Fruit fly (Drosophila melanogaster): ENCODE measurements around the gene sordd1.

sordd1 gene

dm6 chrX:15748945-15749344, 46.9 kb downstream of the sordd1 start, which contains the start of gene Mvd (continued):
- TF ChIP-seq oc (tag; optimal IDR thresholded peaks at IDR 0.05) (no peak), Optix (GFP tag; IDR thresholded peaks at IDR 0.05) (no peak), ftz-f1 (GFP tag; optimal IDR thresholded peaks at IDR 0.05) (peak; percentile 15), CG9876 (GFP tag; optimal IDR thresholded peaks at IDR 0.05) (no peak), CG8290 (GFP tag; optimal IDR thresholded peaks at IDR 0.05) (no peak), CG8290 (tag; optimal IDR thresholded peaks at IDR 0.05) (no peak), NfI (GFP tag; optimal IDR thresholded peaks at IDR 0.05) (no peak), crp (GFP tag; optimal IDR thresholded peaks at IDR 0.05) (peak in 1 of 2 experiments; percentile 52), Lim3 (GFP tag; IDR thresholded peaks at IDR 0.05) (no peak), grn (GFP tag; optimal IDR thresholded peaks at IDR 0.05) (no peak), CG2889 (GFP tag; IDR thresholded peaks at IDR 0.05) (no peak), CG7928 (GFP tag; optimal IDR thresholded peaks at IDR 0.05) (peak; percentile 38), CG8359 (GFP tag; optimal IDR thresholded peaks at IDR 0.05; ENCODE audit: borderline replicate concordance) (no peak), NFAT (GFP tag; IDR thresholded peaks at IDR 0.05) (no peak), Taf1 (GFP tag; IDR thresholded peaks at IDR 0.05) (no peak), CG10147 (GFP tag; optimal IDR thresholded peaks at IDR 0.05) (no peak), CG7987 (GFP tag; optimal IDR thresholded peaks at IDR 0.05) (peak; percentile 19), bsh (GFP tag; optimal IDR thresholded peaks at IDR 0.05) (no peak), corto (GFP tag; optimal IDR thresholded peaks at IDR 0.05) (no peak), MESR4 (GFP tag; optimal IDR thresholded peaks at IDR 0.05) (peak; percentile 67), vnd (GFP tag; IDR thresholded peaks at IDR 0.05; ENCODE audit: partially characterized antibody) (no peak), ash1 (GFP tag; optimal IDR thresholded peaks at IDR 0.05) (no peak), CG1647 (GFP tag; optimal IDR thresholded peaks at IDR 0.05) (no peak), CHES-1-like (GFP tag; optimal IDR thresholded peaks at IDR 0.05) (no peak), Sox102F (GFP tag; optimal IDR thresholded peaks at IDR 0.05) (no peak), CG8944 (GFP tag; optimal IDR thresholded peaks at IDR 0.05) (peak; percentile 16), sob (GFP tag; IDR thresholded peaks at IDR 0.05) (no peak), croc (GFP tag; conservative IDR thresholded peaks at IDR 0.05) (no peak), dm (GFP tag; optimal IDR thresholded peaks at IDR 0.05) (peak; percentile 46), h (optimal IDR thresholded peaks at IDR 0.05) (no peak), mld (GFP tag; IDR thresholded peaks at IDR 0.05; ENCODE audit: partially characterized antibody) (no peak), ttk (GFP tag; IDR thresholded peaks at IDR 0.05) (no peak), gcm (GFP tag; optimal IDR thresholded peaks at IDR 0.05) (no peak), B-H2 (GFP tag; optimal IDR thresholded peaks at IDR 0.05) (peak; percentile 10), sima (GFP tag; optimal IDR thresholded peaks at IDR 0.05) (no peak), danr (GFP tag; IDR thresholded peaks at IDR 0.05) (no peak), CG10321 (GFP tag; IDR thresholded peaks at IDR 0.05) (no peak), Spps (tag; optimal IDR thresholded peaks at IDR 0.05) (no peak), Dip2 (GFP tag; IDR thresholded peaks at IDR 0.05) (no peak), chm (GFP tag; IDR thresholded peaks at IDR 0.05) (no peak), lbe (GFP tag; optimal IDR thresholded peaks at IDR 0.05) (no peak), Bteb2 (GFP tag; optimal IDR thresholded peaks at IDR 0.05) (no peak), Chrac-16 (GFP tag; optimal IDR thresholded peaks at IDR 0.05) (no peak), lab (GFP tag; optimal IDR thresholded peaks at IDR 0.05) (no peak), CG4730 (GFP tag; IDR thresholded peaks at IDR 0.05) (no peak), hbn (GFP tag; IDR thresholded peaks at IDR 0.05; ENCODE audit: partially characterized antibody) (no peak), CG4328 (GFP tag; optimal IDR thresholded peaks at IDR 0.05) (no peak), CG1832 (GFP tag; optimal IDR thresholded peaks at IDR 0.05) (no peak), CG3281 (GFP tag; optimal IDR thresholded peaks at IDR 0.05) (no peak), CG6765 (GFP tag; optimal IDR thresholded peaks at IDR 0.05) (no peak), al (GFP tag; IDR thresholded peaks at IDR 0.05) (no peak), CG2712 (tag; optimal IDR thresholded peaks at IDR 0.05) (peak; percentile 45)
